Worm (Caenorhabditis elegans) whole organism, L2 larva: ENCODE measurements around the gene F31D5.2.

Experiments used
- C34F6.9 ChIP-seq: fragments of 150-350 bp; optimal IDR thresholded peaks from 2 replicates; lab custom pipeline; 2014; ENCODE audit warnings: missing biosample characterization, missing genetic modification characterization
- F13H6.1 ChIP-seq: sonication (generic microtip); optimal IDR thresholded peaks from 2 replicates; lab custom pipeline; 2016; ENCODE audit warnings: missing genetic modification characterization, missing compliant biosample characterization
- R02D3.7 ChIP-seq: fragments of 150-350 bp; optimal IDR thresholded peaks from 2 replicates; lab custom pipeline; 2014; ENCODE audit warnings: missing biosample characterization, missing genetic modification characterization
- Y55F3AM.14 ChIP-seq: fragments of 200-800 bp; sonication (Bioruptor generic); optimal IDR thresholded peaks from 2 replicates; lab custom pipeline; 2018; ENCODE audit warnings: mild to moderate bottlenecking, missing genetic modification characterization, missing compliant biosample characterization
- alr-1 ChIP-seq: fragments of 150-350 bp; optimal IDR thresholded peaks from 2 replicates; lab custom pipeline; 2014; ENCODE audit warnings: missing biosample characterization, missing genetic modification characterization
- aly-2 ChIP-seq: fragments of 150-350 bp; optimal IDR thresholded peaks from 2 replicates; lab custom pipeline; 2014; ENCODE audit warnings: missing biosample characterization, missing genetic modification characterization
- ama-1 ChIP-seq: fragments of 150-350 bp; optimal IDR thresholded peaks from 2 replicates; lab custom pipeline; 2018; ENCODE audit warnings: inconsistent platforms
- blmp-1 ChIP-seq: sonication (generic microtip); optimal IDR thresholded peaks from 2 replicates; lab custom pipeline; 2017; ENCODE audit warnings: missing genetic modification characterization, mild to moderate bottlenecking, missing compliant biosample characterization, antibody characterized with exemption, moderate library complexity; ENCODE audit not compliant: insufficient read depth
- ceh-16 ChIP-seq: fragments of 150-350 bp; optimal IDR thresholded peaks from 2 replicates; lab custom pipeline; 2014; ENCODE audit warnings: missing biosample characterization, missing genetic modification characterization
- dmd-4 ChIP-seq: sonication (generic microtip); optimal IDR thresholded peaks from 2 replicates; lab custom pipeline; 2017; ENCODE audit warnings: missing biosample characterization, missing genetic modification characterization
- egl-27 ChIP-seq: sonication (generic microtip); optimal IDR thresholded peaks from 3 replicates; lab custom pipeline; 2017; ENCODE audit warnings: missing biosample characterization, missing genetic modification reagents, missing genetic modification characterization
- elt-1 ChIP-seq: fragments of 150-350 bp; optimal IDR thresholded peaks from 2 replicates; lab custom pipeline; 2014; ENCODE audit warnings: missing biosample characterization, missing genetic modification characterization
- elt-3 ChIP-seq: sonication (generic microtip); optimal IDR thresholded peaks from 2 replicates; lab custom pipeline; 2017; ENCODE audit warnings: missing biosample characterization, missing genetic modification characterization
- gmeb-1 ChIP-seq: fragments of 150-350 bp; optimal IDR thresholded peaks from 2 replicates; lab custom pipeline; 2014; ENCODE audit warnings: missing biosample characterization, missing genetic modification characterization
- lin-11 ChIP-seq: fragments of 150-350 bp; sonication (generic microtip); optimal IDR thresholded peaks from 2 replicates; lab custom pipeline; 2014; ENCODE audit warnings: missing biosample characterization, missing genetic modification characterization, inconsistent platforms, mixed read lengths
- lin-13 ChIP-seq: fragments of 150-350 bp; optimal IDR thresholded peaks from 2 replicates; lab custom pipeline; 2014; ENCODE audit warnings: missing biosample characterization, missing genetic modification reagents, missing genetic modification characterization
- lin-39 ChIP-seq: fragments of 150-350 bp; optimal IDR thresholded peaks from 2 replicates; lab custom pipeline; 2014; ENCODE audit warnings: missing biosample characterization, missing genetic modification reagents, missing genetic modification characterization
- mab-5 ChIP-seq: fragments of 150-350 bp; optimal IDR thresholded peaks from 2 replicates; lab custom pipeline; 2014; ENCODE audit warnings: missing biosample characterization, missing genetic modification characterization
- nhr-10 ChIP-seq: sonication (generic microtip); optimal IDR thresholded peaks from 2 replicates; lab custom pipeline; 2017; ENCODE audit warnings: missing biosample characterization, missing genetic modification characterization
- nhr-12 ChIP-seq: fragments of 150-350 bp; optimal IDR thresholded peaks from 2 replicates; lab custom pipeline; 2014; ENCODE audit warnings: missing biosample characterization, missing genetic modification characterization
- nhr-129 ChIP-seq: fragments of 150-350 bp; optimal IDR thresholded peaks from 2 replicates; lab custom pipeline; 2014; ENCODE audit warnings: missing biosample characterization, missing genetic modification characterization
- nhr-21 ChIP-seq: fragments of 150-350 bp; optimal IDR thresholded peaks from 2 replicates; lab custom pipeline; 2014; ENCODE audit warnings: missing biosample characterization, missing genetic modification characterization
- nhr-23 ChIP-seq: fragments of 150-350 bp; optimal IDR thresholded peaks from 2 replicates; lab custom pipeline; 2014; ENCODE audit warnings: missing biosample characterization, missing genetic modification reagents, missing genetic modification characterization
- nhr-237 ChIP-seq: fragments of 150-350 bp; optimal IDR thresholded peaks from 2 replicates; lab custom pipeline; 2014; ENCODE audit warnings: missing biosample characterization, missing genetic modification characterization
- nhr-25 ChIP-seq: fragments of 150-350 bp; sonication (generic microtip); optimal IDR thresholded peaks from 3 replicates; lab custom pipeline; 2014; ENCODE audit warnings: missing biosample characterization, missing genetic modification characterization
- nhr-6 ChIP-seq: fragments of 150-350 bp; optimal IDR thresholded peaks from 2 replicates; lab custom pipeline; 2014; ENCODE audit warnings: missing biosample characterization, missing genetic modification characterization
- nhr-77 ChIP-seq: fragments of 150-350 bp; optimal IDR thresholded peaks from 2 replicates; lab custom pipeline; 2014; ENCODE audit warnings: missing biosample characterization, missing genetic modification characterization
- skn-1 ChIP-seq: sonication (generic microtip); optimal IDR thresholded peaks from 2 replicates; lab custom pipeline; 2017; ENCODE audit warnings: missing biosample characterization, missing genetic modification characterization
- sma-3 ChIP-seq: sonication (generic microtip); optimal IDR thresholded peaks from 2 replicates; lab custom pipeline; 2016; ENCODE audit warnings: missing genetic modification reagents, missing genetic modification characterization, missing compliant biosample characterization
- sma-9 ChIP-seq, 2 experiments: fragments of 150-350 bp in 1 of 2; sonication (generic microtip) in 1 of 2; optimal IDR thresholded peaks; 2 replicates each; lab custom pipeline; 2014 to 2016; ENCODE audit warnings: missing genetic modification characterization in 2 of 2, mild to moderate bottlenecking in 1 of 2, missing biosample characterization in 1 of 2, missing compliant biosample characterization in 1 of 2, missing genetic modification reagents in 1 of 2, moderate library complexity in 1 of 2
- snpc-4 ChIP-seq: fragments of 150-350 bp; optimal IDR thresholded peaks from 2 replicates; lab custom pipeline; 2014; ENCODE audit warnings: missing biosample characterization, missing genetic modification characterization
- unc-55 ChIP-seq: fragments of 150-350 bp; sonication (generic microtip); optimal IDR thresholded peaks from 3 replicates; lab custom pipeline; 2014; ENCODE audit warnings: missing biosample characterization, missing genetic modification reagents, missing genetic modification characterization
- unc-62 ChIP-seq: fragments of 150-350 bp; optimal IDR thresholded peaks from 2 replicates; lab custom pipeline; 2014; ENCODE audit warnings: missing biosample characterization, missing genetic modification reagents, missing genetic modification characterization
- ztf-1 ChIP-seq: fragments of 200-800 bp; sonication (Bioruptor generic); conservative IDR thresholded peaks from 2 replicates; pipeline ENCODE4 v1.3.6; 2022; ENCODE audit warnings: missing genetic modification characterization, missing compliant biosample characterization
- ztf-11 ChIP-seq: sonication (generic microtip); optimal IDR thresholded peaks from 2 replicates; lab custom pipeline; 2017; ENCODE audit warnings: missing biosample characterization, missing genetic modification characterization
- ztf-4 ChIP-seq: fragments of 150-350 bp; optimal IDR thresholded peaks from 2 replicates; lab custom pipeline; 2014; ENCODE audit warnings: missing biosample characterization, missing genetic modification characterization

Gene F31D5.2

ce11 chrII:4230816-4231435, 15.5 kb downstream of the F31D5.2 start, which contains the start of gene C16A11.10:
Gene C16A11.10, plus strand, starts transcription at chrII:4231385.
- no peak for TF ChIP-seq snpc-4 (tag; lab: Kevin White, UChicago)
- TF ChIP-seq nhr-6 (tag; lab: Kevin White, UChicago), result no peak
- no peak for TF ChIP-seq unc-62 (GFP tag; lab: Kevin White, UChicago)
- no peak for TF ChIP-seq ztf-1 (GFP tag; lab: Robert Waterston, UW)
- TF ChIP-seq skn-1, result no peak
- no peak for TF ChIP-seq blmp-1 (tag; lab: Kevin White, UChicago)
- TF ChIP-seq egl-27 (tag; lab: Kevin White, UChicago), result no peak
- no peak for TF ChIP-seq lin-11 (tag; lab: Kevin White, UChicago)
- no peak for TF ChIP-seq Y55F3AM.14 (GFP tag; lab: Kevin White, UChicago)
- no peak for TF ChIP-seq nhr-10 (tag; lab: Kevin White, UChicago)
- TF ChIP-seq ama-1 (lab: Kevin White, UChicago), result no peak
- no peak for TF ChIP-seq nhr-23 (tag; lab: Kevin White, UChicago)
- no peak for TF ChIP-seq alr-1
- TF ChIP-seq R02D3.7 (tag; lab: Kevin White, UChicago), result no peak
- TF ChIP-seq C34F6.9 (tag; lab: Kevin White, UChicago), result no peak
- TF ChIP-seq lin-39 (tag; lab: Kevin White, UChicago), result no peak
- TF ChIP-seq, all 48 proteins: peak for 0

- TF ChIP-seq blmp-1 (tag; lab: Kevin White, UChicago) (no peak), F13H6.1 (tag; lab: Kevin White, UChicago) (no peak), ztf-11 (tag; lab: Kevin White, UChicago) (no peak), skn-1 (no peak), nhr-237 (tag; lab: Kevin White, UChicago) (no peak), ztf-4 (tag; lab: Kevin White, UChicago) (no peak), lin-39 (tag; lab: Kevin White, UChicago) (no peak), elt-1 (no peak), ztf-1 (GFP tag; lab: Robert Waterston, UW) (no peak), nhr-6 (tag; lab: Kevin White, UChicago) (no peak)
Observed at ce11 chrII:4235959-4236358, 20.5 kb downstream of the F31D5.2 start, which contains the start of gene fbxc-43. Gene fbxc-43, minus strand, starts transcription at chrII:4235996.

DNA sequence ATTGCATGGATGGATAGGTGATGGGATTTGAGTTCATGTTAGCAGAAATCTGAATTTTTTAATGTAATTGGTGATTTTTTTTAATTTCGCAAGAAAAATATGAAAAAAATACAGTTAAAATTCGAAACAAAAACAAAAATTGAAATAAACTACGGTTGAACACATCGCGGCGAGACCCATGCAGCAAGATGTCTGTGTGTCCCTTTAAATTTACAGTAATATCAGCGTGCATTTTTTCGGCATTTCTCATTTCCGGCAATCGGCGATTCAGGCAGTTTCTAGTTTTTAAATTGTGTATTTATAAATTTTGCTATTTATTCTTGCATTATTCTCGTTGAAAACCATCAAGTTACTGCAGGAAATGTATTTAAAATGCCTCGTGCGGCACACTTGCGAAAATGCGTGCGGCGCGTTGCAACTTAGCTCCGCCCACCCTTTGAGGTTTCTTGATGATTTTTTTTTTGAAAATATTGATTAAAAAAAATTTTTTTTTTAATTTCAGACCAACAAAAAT, 22.3 kb downstream of the F31D5.2 start, which contains the start of the genes fbxc-44 and C16A11.2:
fbxc-44 (minus strand) TSS at position 51 of the 514 bp plus-strand sequence.
C16A11.2 (plus strand) TSS at position 503 of the 514 bp plus-strand sequence.
- no peak for TF ChIP-seq nhr-77 (tag; lab: Kevin White, UChicago)
- TF ChIP-seq gmeb-1 (tag; lab: Kevin White, UChicago), result peak; percentile 51
- TF ChIP-seq egl-27 (tag; lab: Kevin White, UChicago), result no peak
- TF ChIP-seq unc-55 (GFP tag; lab: Kevin White, UChicago), result peak; percentile 45
- no peak for TF ChIP-seq sma-9 (GFP tag; optimal IDR thresholded peaks at IDR 0.05; lab: Kevin White, UChicago)
- TF ChIP-seq sma-9 (tag; optimal IDR thresholded peaks at IDR 0.05; lab: Kevin White, UChicago), result no peak
- TF ChIP-seq ztf-1 (GFP tag; lab: Robert Waterston, UW), result no peak
- peak; percentile 22 for TF ChIP-seq F13H6.1 (tag; lab: Kevin White, UChicago)
- no peak for TF ChIP-seq lin-13 (GFP tag; lab: Kevin White, UChicago)
- no peak for TF ChIP-seq sma-3 (GFP tag; lab: Kevin White, UChicago)
- peak; percentile 18 for TF ChIP-seq lin-11 (tag; lab: Kevin White, UChicago)
- no peak for TF ChIP-seq unc-62 (GFP tag; lab: Kevin White, UChicago)
- TF ChIP-seq nhr-21 (tag; lab: Kevin White, UChicago), result no peak
- TF ChIP-seq Y55F3AM.14 (GFP tag; lab: Kevin White, UChicago), result no peak
- no peak for TF ChIP-seq mab-5 (tag; lab: Kevin White, UChicago)
- no peak for TF ChIP-seq ceh-16 (tag; lab: Kevin White, UChicago)
- TF ChIP-seq nhr-10 (tag; lab: Kevin White, UChicago), result no peak
- TF ChIP-seq elt-3 (tag; lab: Kevin White, UChicago), result no peak
- TF ChIP-seq nhr-12 (tag; lab: Kevin White, UChicago), result no peak
- no peak for TF ChIP-seq aly-2 (tag; lab: Kevin White, UChicago)
- no peak for TF ChIP-seq dmd-4 (tag; lab: Kevin White, UChicago)
- peak; percentile 5 for TF ChIP-seq nhr-129
- no peak for TF ChIP-seq nhr-25
- no peak for TF ChIP-seq snpc-4 (tag; lab: Kevin White, UChicago)
- no peak for TF ChIP-seq ztf-4 (tag; lab: Kevin White, UChicago)
- TF ChIP-seq ztf-11 (tag; lab: Kevin White, UChicago), result no peak
- TF ChIP-seq ama-1 (lab: Kevin White, UChicago), result no peak
- TF ChIP-seq, all 48 proteins: peak for 5
